Worm (Caenorhabditis elegans): ENCODE measurements around the gene D2007.2.
A peak's percentile ranks its signal among the peaks of the same experiment; 100 is the strongest.

Gene D2007.2

ce11 chrIII:8124323-8124722, 24.4 kb upstream of the D2007.2 start:
- TF ChIP-seq snpc-4 (tag; optimal IDR thresholded peaks at IDR 0.05) (peak; percentile 38), egl-27 (tag; optimal IDR thresholded peaks at IDR 0.05) (no peak), nhr-67 (tag; optimal IDR thresholded peaks at IDR 0.05) (no peak), elt-1 (tag; optimal IDR thresholded peaks at IDR 0.05) (peak; percentile 21), nfya-1 (tag; optimal IDR thresholded peaks at IDR 0.05; ENCODE audit: insufficient read depth) (peak; percentile 91), nhr-28 (tag; optimal IDR thresholded peaks at IDR 0.05) (no peak), ceh-28 (tag; optimal IDR thresholded peaks at IDR 0.05) (peak; percentile 41), nhr-25 (tag; optimal IDR thresholded peaks at IDR 0.05) (peak; percentile 25), pha-4 (tag; optimal IDR thresholded peaks at IDR 0.05) (peak; percentile 79), pqm-1 (tag; optimal IDR thresholded peaks at IDR 0.05) (peak; percentile 60), fkh-10 (GFP tag; optimal IDR thresholded peaks at IDR 0.05) (peak; percentile 67), nhr-237 (tag; optimal IDR thresholded peaks at IDR 0.05) (no peak), elt-2 (tag; optimal IDR thresholded peaks at IDR 0.05) (peak; percentile 48), skn-1 (tag; optimal IDR thresholded peaks at IDR 0.05) (peak; percentile 65), jun-1 (tag; optimal IDR thresholded peaks at IDR 0.05) (peak; percentile 50), daf-12 (tag; optimal IDR thresholded peaks at IDR 0.05) (no peak), hmg-11 (tag; optimal IDR thresholded peaks at IDR 0.05) (peak; percentile 11), lin-15B (tag; optimal IDR thresholded peaks at IDR 0.05) (peak; percentile 37), nhr-12 (tag; optimal IDR thresholded peaks at IDR 0.05) (no peak), unc-62 (GFP tag; optimal IDR thresholded peaks at IDR 0.05) (no peak), mdl-1 (tag; optimal IDR thresholded peaks at IDR 0.05) (peak; percentile 31), nhr-23 (tag; optimal IDR thresholded peaks at IDR 0.05) (peak; percentile 86), lin-39 (tag; optimal IDR thresholded peaks at IDR 0.05) (peak; percentile 20), egl-5 (tag; optimal IDR thresholded peaks at IDR 0.05) (peak; percentile 89)

- TF ChIP-seq pha-4 (tag; optimal IDR thresholded peaks at IDR 0.05): peak; percentile 84
- TF ChIP-seq elt-1 (tag; optimal IDR thresholded peaks at IDR 0.05): no peak
- no peak for TF ChIP-seq lsy-12 (tag; optimal IDR thresholded peaks at IDR 0.05)
- no peak for TF ChIP-seq zag-1 (tag; optimal IDR thresholded peaks at IDR 0.05)
- TF ChIP-seq egl-5 (tag; optimal IDR thresholded peaks at IDR 0.05): peak; percentile 68
- no peak for TF ChIP-seq nhr-11 (tag; optimal IDR thresholded peaks at IDR 0.05)
- TF ChIP-seq lin-15B (tag; optimal IDR thresholded peaks at IDR 0.05): peak; percentile 20
- TF ChIP-seq eor-1 (tag; optimal IDR thresholded peaks at IDR 0.05): no peak
- TF ChIP-seq fkh-2 (tag; optimal IDR thresholded peaks at IDR 0.05): no peak
- TF ChIP-seq egl-27 (tag; optimal IDR thresholded peaks at IDR 0.05): no peak
- no peak for TF ChIP-seq unc-62 (GFP tag; optimal IDR thresholded peaks at IDR 0.05)
- peak; percentile 65 for TF ChIP-seq hmg-11 (tag; optimal IDR thresholded peaks at IDR 0.05)
- no peak for TF ChIP-seq nhr-28 (tag; optimal IDR thresholded peaks at IDR 0.05)
- TF ChIP-seq jun-1 (tag; optimal IDR thresholded peaks at IDR 0.05): peak; percentile 1
- TF ChIP-seq nhr-23 (tag; optimal IDR thresholded peaks at IDR 0.05): peak; percentile 35
- no peak for TF ChIP-seq aly-2 (tag; optimal IDR thresholded peaks at IDR 0.05)
- no peak for TF ChIP-seq ztf-4 (tag; optimal IDR thresholded peaks at IDR 0.05)
- TF ChIP-seq ceh-9 (tag; optimal IDR thresholded peaks at IDR 0.05): no peak
- no peak for TF ChIP-seq R02D3.7 (tag; optimal IDR thresholded peaks at IDR 0.05)
- TF ChIP-seq elt-3 (tag; optimal IDR thresholded peaks at IDR 0.05): no peak
- no peak for TF ChIP-seq fos-1 (tag; optimal IDR thresholded peaks at IDR 0.05)
- peak; percentile 6 for TF ChIP-seq mdl-1 (tag; optimal IDR thresholded peaks at IDR 0.05)
- peak; percentile 76 for TF ChIP-seq nfya-1 (tag; optimal IDR thresholded peaks at IDR 0.05; ENCODE audit: insufficient read depth)
- no peak for TF ChIP-seq fkh-10 (GFP tag; optimal IDR thresholded peaks at IDR 0.05)
- peak; percentile 49 for TF ChIP-seq pqm-1 (tag; optimal IDR thresholded peaks at IDR 0.05)
- no peak for TF ChIP-seq nhr-237 (tag; optimal IDR thresholded peaks at IDR 0.05)
- TF ChIP-seq ZK546.5 (tag; optimal IDR thresholded peaks at IDR 0.05): no peak
- TF ChIP-seq skn-1 (tag; optimal IDR thresholded peaks at IDR 0.05): peak; percentile 24
- TF ChIP-seq ztf-11 (tag; optimal IDR thresholded peaks at IDR 0.05): no peak
- no peak for TF ChIP-seq unc-39 (tag; optimal IDR thresholded peaks at IDR 0.05)
- TF ChIP-seq nhr-67 (tag; optimal IDR thresholded peaks at IDR 0.05): no peak
- no peak for TF ChIP-seq nhr-12 (tag; optimal IDR thresholded peaks at IDR 0.05)
- no peak for TF ChIP-seq daf-12 (tag; optimal IDR thresholded peaks at IDR 0.05)
- TF ChIP-seq tbx-2 (tag; optimal IDR thresholded peaks at IDR 0.05): no peak
- TF ChIP-seq ceh-16 (tag; optimal IDR thresholded peaks at IDR 0.05): no peak
- TF ChIP-seq mml-1 (tag; optimal IDR thresholded peaks at IDR 0.05): no peak
- TF ChIP-seq nhr-25 (tag; optimal IDR thresholded peaks at IDR 0.05): peak; percentile 64
- no peak for TF ChIP-seq nhr-76 (tag; optimal IDR thresholded peaks at IDR 0.05)
- TF ChIP-seq nhr-77 (tag; optimal IDR thresholded peaks at IDR 0.05): peak; percentile 6
- no peak for TF ChIP-seq snpc-4 (tag; optimal IDR thresholded peaks at IDR 0.05)
- TF ChIP-seq ceh-82 (tag; optimal IDR thresholded peaks at IDR 0.05): no peak
- TF ChIP-seq nhr-43 (tag; optimal IDR thresholded peaks at IDR 0.05; ENCODE audit: poor library complexity, severe bottlenecking): no peak
- peak; percentile 23 for TF ChIP-seq ceh-28 (tag; optimal IDR thresholded peaks at IDR 0.05)
- TF ChIP-seq sea-2 (GFP tag; optimal IDR thresholded peaks at IDR 0.05): no peak
- TF ChIP-seq ama-1 (optimal IDR thresholded peaks at IDR 0.05): no peak
- peak; percentile 52 for TF ChIP-seq elt-2 (tag; optimal IDR thresholded peaks at IDR 0.05)
- TF ChIP-seq lin-39 (tag; optimal IDR thresholded peaks at IDR 0.05): peak; percentile 43
Measured at ce11 chrIII:8125234-8125633, 23.5 kb upstream of the D2007.2 start.

Data from whole organism, L3 larva.